Worm (Caenorhabditis elegans) whole organism, early embryonic: ENCODE results near the gene C23G10.11.

Experiments
- F13C5.2 ChIP-seq: sonication (generic microtip); optimal IDR thresholded peaks from 2 replicates; lab custom pipeline; 2017; ENCODE audit warnings: mild to moderate bottlenecking, missing genetic modification characterization, inconsistent platforms, missing compliant biosample characterization
- aly-1 ChIP-seq: sonication (generic microtip); optimal IDR thresholded peaks from 2 replicates; lab custom pipeline; 2016; ENCODE audit warnings: missing genetic modification characterization, missing compliant biosample characterization
- ama-1 ChIP-seq: fragments of 150-350 bp; optimal IDR thresholded peaks from 2 replicates; lab custom pipeline; 2014
- ceh-13 ChIP-seq: fragments of 200-800 bp; sonication (Bioruptor generic); optimal IDR thresholded peaks from 2 replicates; lab custom pipeline; 2018; ENCODE audit warnings: mild to moderate bottlenecking, missing genetic modification characterization, missing compliant biosample characterization
- flt-1 ChIP-seq: fragments of 200-800 bp; sonication (Bioruptor generic); IDR thresholded peaks from 2 replicates; pipeline ENCODE4 v1.3.6; 2022; ENCODE audit warnings: missing genetic modification characterization, missing compliant biosample characterization
- hmg-4 ChIP-seq: fragments of 200-800 bp; sonication (Bioruptor generic); optimal IDR thresholded peaks from 2 replicates; lab custom pipeline; 2018; ENCODE audit warnings: mild to moderate bottlenecking, missing genetic modification characterization, missing compliant biosample characterization
- pes-1 ChIP-seq: fragments of 200-800 bp; sonication (Bioruptor generic); IDR thresholded peaks from 2 replicates; pipeline ENCODE4 v1.3.6; 2022; ENCODE audit warnings: missing genetic modification reagents, missing genetic modification characterization, missing compliant biosample characterization
- tbx-11 ChIP-seq: fragments of 200-800 bp; sonication (Bioruptor generic); IDR thresholded peaks from 2 replicates; pipeline ENCODE4 v1.3.6; 2022; ENCODE audit warnings: missing genetic modification characterization, missing compliant biosample characterization

DNA sequence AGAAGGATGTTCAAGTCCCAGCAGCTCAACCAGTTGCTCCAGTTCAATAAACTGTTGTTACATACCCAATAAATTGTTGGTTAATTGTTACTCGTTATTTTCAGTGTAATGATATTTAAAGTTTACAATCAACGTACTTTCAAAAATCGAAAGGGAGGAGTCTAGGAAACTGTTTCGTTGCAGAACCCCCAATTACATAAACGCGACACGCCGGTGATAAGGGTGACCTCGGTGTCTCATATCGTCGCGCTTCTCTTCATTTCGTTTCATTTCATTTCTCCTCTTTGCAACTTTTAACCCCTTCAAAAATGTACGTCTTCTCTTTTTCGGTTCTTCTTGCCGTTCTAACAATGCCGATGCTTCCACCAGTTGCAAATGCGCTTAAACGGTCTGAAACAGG, 7.5 kb downstream of the C23G10.11 start, which contains the start of gene C23G10.2:
- TF ChIP-seq tbx-11 (GFP tag; lab: Robert Waterston, UW) = no peak
- no peak for TF ChIP-seq ama-1
- TF ChIP-seq hmg-4 (GFP tag; lab: Kevin White, UChicago) = no peak
- no peak for TF ChIP-seq ceh-13 (GFP tag; lab: Kevin White, UChicago)
- no peak for TF ChIP-seq flt-1
- TF ChIP-seq F13C5.2 (tag; lab: Kevin White, UChicago) = no peak
- TF ChIP-seq aly-1 (tag; lab: Kevin White, UChicago) = no peak
- no peak for TF ChIP-seq pes-1 (GFP tag; lab: Robert Waterston, UW)
